Worm (Caenorhabditis elegans) whole organism, young adult: Measurements from ENCODE around the gene B0280.9.

Experiments
- C06A6.2 ChIP-seq: fragments of 200-800 bp; sonication (Bioruptor generic); conservative IDR thresholded peaks from 2 replicates; pipeline ENCODE4 v1.3.6; 2022; ENCODE audit warnings: missing genetic modification characterization, missing compliant biosample characterization
- C17E4.6 ChIP-seq: fragments of 200-800 bp; sonication (Bioruptor generic); IDR thresholded peaks from 2 replicates; pipeline ENCODE4 v1.3.6; 2022; ENCODE audit warnings: missing genetic modification reagents, missing genetic modification characterization, missing compliant biosample characterization
- F10E7.11 ChIP-seq: sonication (generic microtip); optimal IDR thresholded peaks from 2 replicates; lab custom pipeline; 2017; ENCODE audit warnings: mild to moderate bottlenecking, missing genetic modification characterization, moderate library complexity, missing compliant biosample characterization
- F22D6.2 ChIP-seq: sonication (generic microtip); optimal IDR thresholded peaks from 2 replicates; lab custom pipeline; 2016; ENCODE audit warnings: mild to moderate bottlenecking, missing genetic modification characterization, missing compliant biosample characterization
- F52B5.7 ChIP-seq: sonication (generic microtip); optimal IDR thresholded peaks from 2 replicates; lab custom pipeline; 2016; ENCODE audit warnings: mild to moderate bottlenecking, missing genetic modification characterization, missing compliant biosample characterization
- F57A8.1 ChIP-seq: fragments of 200-800 bp; sonication (Bioruptor generic); optimal IDR thresholded peaks from 2 replicates; lab custom pipeline; 2018; ENCODE audit warnings: mild to moderate bottlenecking, missing genetic modification characterization, moderate library complexity, missing compliant biosample characterization
- T26A5.8 ChIP-seq: sonication (generic microtip); optimal IDR thresholded peaks from 2 replicates; lab custom pipeline; 2016; ENCODE audit warnings: missing genetic modification characterization, missing compliant biosample characterization
- Y79H2A.3 ChIP-seq: fragments of 200-800 bp; sonication (Bioruptor generic); conservative IDR thresholded peaks from 2 replicates; pipeline ENCODE4 v1.3.6; 2022; ENCODE audit warnings: missing genetic modification reagents, missing genetic modification characterization, missing compliant biosample characterization
- ZK185.1 ChIP-seq: sonication (generic microtip); optimal IDR thresholded peaks from 2 replicates; lab custom pipeline; 2016; ENCODE audit warnings: mild to moderate bottlenecking, missing genetic modification characterization, missing compliant biosample characterization; ENCODE audit not compliant: poor library complexity, severe bottlenecking
- ama-1 ChIP-seq, 3 experiments: fragments of 150-350 bp in 1 of 3; sonication (generic microtip) in 2 of 3; optimal IDR thresholded peaks; 2 replicates each; lab custom pipeline; 2014 to 2018; ENCODE audit warnings: missing biosample characterization in 2 of 3, missing genetic modification characterization in 2 of 3, missing genetic modification reagents in 2 of 3
- aptf-3 ChIP-seq: fragments of 200-800 bp; sonication (Bioruptor generic); IDR thresholded peaks from 2 replicates; pipeline ENCODE4 v1.3.6; 2022; ENCODE audit warnings: missing genetic modification characterization, missing compliant biosample characterization
- atf-7 ChIP-seq: sonication (generic microtip); optimal IDR thresholded peaks from 2 replicates; lab custom pipeline; 2017; ENCODE audit warnings: mild to moderate bottlenecking, missing genetic modification characterization, missing compliant biosample characterization
- athp-1 ChIP-seq: sonication (generic microtip); optimal IDR thresholded peaks from 2 replicates; lab custom pipeline; 2017; ENCODE audit warnings: mild to moderate bottlenecking, missing genetic modification characterization, missing compliant biosample characterization
- attf-3 ChIP-seq: fragments of 200-800 bp; sonication (Bioruptor generic); conservative IDR thresholded peaks from 2 replicates; pipeline ENCODE4 v1.3.6; 2022; ENCODE audit warnings: missing genetic modification reagents, missing genetic modification characterization, missing compliant biosample characterization
- bed-1 ChIP-seq: fragments of 200-800 bp; sonication (Bioruptor generic); IDR thresholded peaks from 2 replicates; pipeline ENCODE4 v1.3.6; 2022; ENCODE audit warnings: missing genetic modification reagents, missing genetic modification characterization, missing compliant biosample characterization
- cebp-1 ChIP-seq, 2 experiments: fragments of 200-800 bp in 1 of 2; sonication (Bioruptor generic) in 1 of 2; sonication (generic microtip) in 1 of 2; IDR thresholded peaks in 1 of 2; optimal IDR thresholded peaks in 1 of 2; 2 replicates each; pipeline versions ENCODE4 v1.3.6 to Lab custom; 2017 to 2022; ENCODE audit warnings: missing compliant biosample characterization in 2 of 2, missing genetic modification characterization in 2 of 2, mild to moderate bottlenecking in 1 of 2, missing genetic modification reagents in 1 of 2, moderate library complexity in 1 of 2
- ceh-79 ChIP-seq: sonication (generic microtip); optimal IDR thresholded peaks from 2 replicates; lab custom pipeline; 2017; ENCODE audit warnings: mild to moderate bottlenecking, missing genetic modification characterization, missing compliant biosample characterization
- chd-7 ChIP-seq: sonication (generic microtip); optimal IDR thresholded peaks from 2 replicates; lab custom pipeline; 2016; ENCODE audit warnings: mild to moderate bottlenecking, missing genetic modification characterization, moderate library complexity, missing compliant biosample characterization
- dpl-1 ChIP-seq: fragments of 150-350 bp; optimal IDR thresholded peaks from 2 replicates; lab custom pipeline; 2014; ENCODE audit warnings: missing biosample characterization, missing genetic modification reagents, missing genetic modification characterization
- efl-1 ChIP-seq: fragments of 150-350 bp; optimal IDR thresholded peaks from 2 replicates; lab custom pipeline; 2014; ENCODE audit warnings: missing biosample characterization, missing genetic modification reagents, missing genetic modification characterization
- egl-18 ChIP-seq: fragments of 200-800 bp; sonication (Bioruptor generic); IDR thresholded peaks from 2 replicates; pipeline ENCODE4 v1.3.6; 2022; ENCODE audit warnings: missing genetic modification reagents, missing genetic modification characterization, missing compliant biosample characterization
- egl-44 ChIP-seq: fragments of 200-800 bp; sonication (Bioruptor generic); IDR thresholded peaks from 2 replicates; pipeline ENCODE4 v1.3.6; 2022; ENCODE audit warnings: missing genetic modification reagents, missing genetic modification characterization, missing compliant biosample characterization
- egrh-3 ChIP-seq: fragments of 200-800 bp; sonication (Bioruptor generic); IDR thresholded peaks from 2 replicates; pipeline ENCODE4 v1.3.6; 2022; ENCODE audit warnings: missing genetic modification reagents, missing genetic modification characterization, missing compliant biosample characterization
- ets-4 ChIP-seq: fragments of 200-800 bp; sonication (Bioruptor generic); optimal IDR thresholded peaks from 2 replicates; lab custom pipeline; 2018; ENCODE audit warnings: mild to moderate bottlenecking, missing genetic modification characterization, missing compliant biosample characterization
- him-1 ChIP-seq: sonication (generic microtip); optimal IDR thresholded peaks from 2 replicates; lab custom pipeline; 2016; ENCODE audit warnings: missing genotype, missing genetic modification reagents, missing genetic modification characterization, missing compliant biosample characterization
- hmg-1.2 ChIP-seq: fragments of 200-800 bp; sonication (Bioruptor generic); IDR thresholded peaks from 2 replicates; pipeline ENCODE4 v1.3.6; 2022; ENCODE audit warnings: missing genetic modification reagents, missing genetic modification characterization, missing compliant biosample characterization
- hmg-20 ChIP-seq: fragments of 200-800 bp; sonication (Bioruptor generic); IDR thresholded peaks from 2 replicates; pipeline ENCODE4 v1.3.6; 2022; ENCODE audit warnings: missing genetic modification reagents, missing genetic modification characterization, missing compliant biosample characterization
- let-607 ChIP-seq, 2 experiments: fragments of 200-800 bp in 1 of 2; sonication (Bioruptor generic) in 1 of 2; sonication (generic microtip) in 1 of 2; optimal IDR thresholded peaks; 2 replicates each; lab custom pipeline; 2016 to 2018; ENCODE audit warnings: mild to moderate bottlenecking in 2 of 2, missing compliant biosample characterization in 2 of 2, missing genetic modification characterization in 2 of 2, moderate library complexity in 2 of 2, missing genotype in 1 of 2
- lin-26 ChIP-seq: fragments of 200-800 bp; sonication (Bioruptor generic); IDR thresholded peaks from 2 replicates; pipeline ENCODE4 v1.3.6; 2022; ENCODE audit warnings: missing genetic modification reagents, missing genetic modification characterization, missing compliant biosample characterization
- lin-35 ChIP-seq, 3 experiments: fragments of 150-350 bp in 2 of 3; sonication (generic microtip) in 1 of 3; optimal IDR thresholded peaks; 2 replicates each; lab custom pipeline; 2014 to 2018; ENCODE audit warnings: missing biosample characterization in 3 of 3, missing genetic modification characterization in 3 of 3, missing genetic modification reagents in 3 of 3
- lin-54 ChIP-seq: fragments of 200-800 bp; sonication (Bioruptor generic); optimal IDR thresholded peaks from 2 replicates; lab custom pipeline; 2018; ENCODE audit warnings: mild to moderate bottlenecking, missing genetic modification characterization, missing compliant biosample characterization
- lir-1 ChIP-seq: fragments of 200-800 bp; sonication (Bioruptor generic); conservative IDR thresholded peaks from 2 replicates; pipeline ENCODE4 v1.3.6; 2022; ENCODE audit warnings: missing genetic modification reagents, missing genetic modification characterization, missing compliant biosample characterization
- lsl-1 ChIP-seq: fragments of 200-800 bp; sonication (Bioruptor generic); optimal IDR thresholded peaks from 2 replicates; lab custom pipeline; 2018; ENCODE audit warnings: mild to moderate bottlenecking, missing genetic modification characterization, moderate library complexity, missing compliant biosample characterization
- madf-3 ChIP-seq: fragments of 200-800 bp; sonication (Bioruptor generic); IDR thresholded peaks from 2 replicates; pipeline ENCODE4 v1.3.6; 2022; ENCODE audit warnings: missing genetic modification reagents, missing genetic modification characterization, missing compliant biosample characterization
- madf-6 ChIP-seq: fragments of 200-800 bp; sonication (Bioruptor generic); IDR thresholded peaks from 2 replicates; pipeline ENCODE4 v1.3.6; 2022; ENCODE audit warnings: missing genetic modification reagents, missing genetic modification characterization, missing compliant biosample characterization
- mel-28 ChIP-seq: sonication (generic microtip); optimal IDR thresholded peaks from 2 replicates; lab custom pipeline; 2016; ENCODE audit warnings: borderline replicate concordance, mild to moderate bottlenecking, missing genetic modification characterization, missing compliant biosample characterization
- nfyb-1 ChIP-seq: fragments of 200-800 bp; sonication (Bioruptor generic); IDR thresholded peaks from 2 replicates; pipeline ENCODE4 v1.3.6; 2022; ENCODE audit warnings: missing genetic modification reagents, missing genetic modification characterization, missing compliant biosample characterization
- nhr-80 ChIP-seq: sonication (generic microtip); optimal IDR thresholded peaks from 2 replicates; lab custom pipeline; 2016; ENCODE audit warnings: missing genetic modification characterization, missing compliant biosample characterization
- rcor-1 ChIP-seq: fragments of 200-800 bp; sonication (Bioruptor generic); IDR thresholded peaks from 2 replicates; pipeline ENCODE4 v1.3.6; 2022; ENCODE audit warnings: missing genetic modification reagents, missing genetic modification characterization, missing compliant biosample characterization
- rec-8 ChIP-seq, 2 experiments: sonication (generic microtip); optimal IDR thresholded peaks; 2 replicates each; lab custom pipeline; 2016; ENCODE audit warnings: mild to moderate bottlenecking in 2 of 2, missing genetic modification characterization in 2 of 2, missing genetic modification reagents in 2 of 2, missing genotype in 2 of 2, missing biosample characterization in 1 of 2, missing compliant biosample characterization in 1 of 2, moderate library complexity in 1 of 2
- snpc-4 ChIP-seq, 5 experiments: fragments of 150-350 bp in 1 of 5; sonication (generic microtip) in 4 of 5; optimal IDR thresholded peaks; 2 replicates each; lab custom pipeline; 2014 to 2018; ENCODE audit warnings: missing genetic modification characterization in 5 of 5, missing biosample characterization in 3 of 5, antibody characterized with exemption in 2 of 5, mild to moderate bottlenecking in 2 of 5, missing compliant biosample characterization in 2 of 5, missing genotype in 2 of 5, moderate library complexity in 2 of 5, missing genetic modification reagents in 1 of 5
- unc-62 ChIP-seq: fragments of 150-350 bp; optimal IDR thresholded peaks from 2 replicates; lab custom pipeline; 2014; ENCODE audit warnings: missing biosample characterization, missing genetic modification reagents, missing genetic modification characterization
- ztf-22 ChIP-seq: fragments of 200-800 bp; sonication (Bioruptor generic); optimal IDR thresholded peaks from 2 replicates; lab custom pipeline; 2018; ENCODE audit warnings: mild to moderate bottlenecking, missing genetic modification characterization, moderate library complexity, missing compliant biosample characterization
- ztf-26 ChIP-seq: sonication (generic microtip); optimal IDR thresholded peaks from 2 replicates; lab custom pipeline; 2017; ENCODE audit warnings: missing genetic modification characterization, missing compliant biosample characterization
- ztf-28 ChIP-seq: fragments of 200-800 bp; sonication (Bioruptor generic); IDR thresholded peaks from 2 replicates; pipeline ENCODE4 v1.3.6; 2022; ENCODE audit warnings: missing genetic modification reagents, missing genetic modification characterization, missing compliant biosample characterization

Gene B0280.9

ce11 chrIII:7101814-7102477 is 20.7 kb downstream of the B0280.9 start (continued):
- TF ChIP-seq hmg-1.2 (GFP tag; lab: Robert Waterston, UW): peak; percentile 49; the same call in 1 of the 2 replicates
- TF ChIP-seq ztf-26: no peak
- TF ChIP-seq hmg-20 (GFP tag; lab: Robert Waterston, UW): 0 out of 2 replicates have a peak, but pooled peaks have one; percentile 34
- TF ChIP-seq mel-28 (tag; lab: Kevin White, UChicago): no peak
- no peak for TF ChIP-seq ztf-22 (GFP tag; lab: Kevin White, UChicago)
- no peak for TF ChIP-seq ama-1 (optimal IDR thresholded peaks at IDR 0.05; lab: Kevin White, UChicago)
- TF ChIP-seq ama-1 (GFP tag; optimal IDR thresholded peaks at IDR 0.05; lab: Kevin White, UChicago): peak in 1 of 2 experiments; percentile 88
- TF ChIP-seq F57A8.1: no peak
- TF ChIP-seq F22D6.2 (tag; lab: Kevin White, UChicago): no peak
- peak; percentile 16 for TF ChIP-seq chd-7 (tag; lab: Kevin White, UChicago)
- TF ChIP-seq lin-26 (GFP tag; lab: Robert Waterston, UW): peak; percentile 82
- peak; percentile 70 for TF ChIP-seq lin-54 (GFP tag; lab: Kevin White, UChicago)
- no peak for TF ChIP-seq ZK185.1 (tag; lab: Kevin White, UChicago)
- TF ChIP-seq attf-3 (GFP tag; lab: Robert Waterston, UW): no peak
- TF ChIP-seq rcor-1: peak; percentile 78; the same call in 1 of the 2 replicates
- no peak; the same call in 1 of the 2 replicates for TF ChIP-seq nfyb-1 (GFP tag; lab: Robert Waterston, UW)
- peak; percentile 84 for TF ChIP-seq madf-6 (GFP tag; lab: Robert Waterston, UW)
- TF ChIP-seq lin-35 (GFP tag; optimal IDR thresholded peaks at IDR 0.05; lab: Kevin White, UChicago): no peak
- TF ChIP-seq aptf-3: 0 out of 2 replicates have a peak, but pooled peaks have one; percentile 22
- 0 out of 2 replicates have a peak, but pooled peaks have one; percentile 11 for TF ChIP-seq C17E4.6 (GFP tag; lab: Robert Waterston, UW)
- TF ChIP-seq egl-18: no peak
- no peak for TF ChIP-seq let-607 (tag; optimal IDR thresholded peaks at IDR 0.05; lab: Kevin White, UChicago)
- TF ChIP-seq lsl-1 (GFP tag; lab: Kevin White, UChicago): peak; percentile 59
- no peak for TF ChIP-seq egrh-3 (GFP tag; lab: Robert Waterston, UW)
- peak; percentile 76 for TF ChIP-seq athp-1 (tag; lab: Kevin White, UChicago)
- no peak for TF ChIP-seq ets-4 (GFP tag; lab: Kevin White, UChicago)
- TF ChIP-seq cebp-1 (GFP tag; IDR thresholded peaks at IDR 0.05; lab: Robert Waterston, UW): no peak; the same call in 1 of the 2 replicates
- no peak for TF ChIP-seq cebp-1 (tag; optimal IDR thresholded peaks at IDR 0.05; lab: Kevin White, UChicago)
- no peak for TF ChIP-seq unc-62 (GFP tag; lab: Kevin White, UChicago)
- no peak for TF ChIP-seq ceh-79 (tag; lab: Kevin White, UChicago)
- TF ChIP-seq C06A6.2 (GFP tag; lab: Robert Waterston, UW): no peak
- peak; percentile 24 for TF ChIP-seq atf-7 (tag; lab: Kevin White, UChicago)
- TF ChIP-seq, all 124 proteins: peak for 51

ce11 chrIII:7100001-7100400 is 22.7 kb downstream of the B0280.9 start, which contains the start of gene ZK418.11:
Gene ZK418.11 (plus strand): TSS chrIII:7100289.
- no peak for TF ChIP-seq F52B5.7 (tag; lab: Kevin White, UChicago)
- TF ChIP-seq nhr-80: no peak
- TF ChIP-seq lin-35 (GFP tag; optimal IDR thresholded peaks at IDR 0.05; lab: Kevin White, UChicago): no peak
- TF ChIP-seq efl-1: no peak
- no peak for TF ChIP-seq rcor-1
- TF ChIP-seq madf-3 (GFP tag; lab: Robert Waterston, UW): no peak
- TF ChIP-seq lir-1 (GFP tag; lab: Robert Waterston, UW): no peak
- TF ChIP-seq bed-1 (GFP tag; lab: Robert Waterston, UW): no peak
- no peak for TF ChIP-seq ztf-28 (GFP tag; lab: Robert Waterston, UW)
- no peak for TF ChIP-seq Y79H2A.3 (GFP tag; lab: Robert Waterston, UW)
- no peak for TF ChIP-seq dpl-1
- TF ChIP-seq rec-8 (tag; optimal IDR thresholded peaks at IDR 0.05; lab: Kevin White, UChicago): no peak
- no peak for TF ChIP-seq him-1 (tag; lab: Kevin White, UChicago)
- TF ChIP-seq T26A5.8 (tag; lab: Kevin White, UChicago): no peak
- TF ChIP-seq egl-44: no peak
- TF ChIP-seq snpc-4 (GFP tag; optimal IDR thresholded peaks at IDR 0.05; lab: Kevin White, UChicago): no peak
- TF ChIP-seq snpc-4 (tag; optimal IDR thresholded peaks at IDR 0.05; lab: Kevin White, UChicago): no peak
- TF ChIP-seq F10E7.11 (tag; lab: Kevin White, UChicago): no peak
